Worm (Caenorhabditis elegans) whole organism, L1 larva: ENCODE data around the gene mrpl-2.

Source experiments
- C34B4.2 ChIP-seq: sonication (generic microtip); optimal IDR thresholded peaks from 2 replicates; lab custom pipeline; 2017; ENCODE audit warnings: mild to moderate bottlenecking, missing genetic modification characterization, missing compliant biosample characterization
- F16B12.6 ChIP-seq: fragments of 150-350 bp; optimal IDR thresholded peaks from 2 replicates; lab custom pipeline; 2014; ENCODE audit warnings: missing biosample characterization, missing genetic modification characterization
- aha-1 ChIP-seq: fragments of 150-350 bp; optimal IDR thresholded peaks from 2 replicates; lab custom pipeline; 2014; ENCODE audit warnings: missing biosample characterization, missing genetic modification characterization
- alr-1 ChIP-seq: fragments of 200-800 bp; sonication (Bioruptor generic); optimal IDR thresholded peaks from 2 replicates; lab custom pipeline; 2018; ENCODE audit warnings: borderline replicate concordance, mild to moderate bottlenecking, missing genetic modification characterization, missing compliant biosample characterization
- ceh-63 ChIP-seq: fragments of 200-800 bp; sonication (Bioruptor generic); optimal IDR thresholded peaks from 2 replicates; lab custom pipeline; 2018; ENCODE audit warnings: mild to moderate bottlenecking, missing genetic modification characterization, missing compliant biosample characterization
- ceh-82 ChIP-seq, 3 experiments: fragments of 150-350 bp in 1 of 3; sonication (generic microtip) in 2 of 3; optimal IDR thresholded peaks; 2 replicates each; lab custom pipeline; 2014 to 2017; ENCODE audit warnings: missing biosample characterization in 3 of 3, missing genetic modification characterization in 3 of 3
- ceh-88 ChIP-seq: fragments of 200-800 bp; sonication (Bioruptor generic); IDR thresholded peaks from 2 replicates; pipeline ENCODE4 v1.3.6; 2022; ENCODE audit warnings: missing genetic modification characterization, missing compliant biosample characterization
- ceh-90 ChIP-seq: sonication (generic microtip); optimal IDR thresholded peaks from 2 replicates; lab custom pipeline; 2016; ENCODE audit warnings: missing genetic modification characterization, missing compliant biosample characterization
- ces-1 ChIP-seq: fragments of 150-350 bp; optimal IDR thresholded peaks from 2 replicates; lab custom pipeline; 2014; ENCODE audit warnings: missing biosample characterization, missing genetic modification reagents, missing genetic modification characterization
- dpl-1 ChIP-seq, 3 experiments: fragments of 150-350 bp in 2 of 3; sonication (generic microtip) in 1 of 3; optimal IDR thresholded peaks; 2 replicates each; lab custom pipeline; 2014 to 2017; ENCODE audit warnings: missing biosample characterization in 3 of 3, missing genetic modification characterization in 3 of 3, missing genetic modification reagents in 3 of 3
- dsc-1 ChIP-seq: sonication (generic microtip); optimal IDR thresholded peaks from 2 replicates; lab custom pipeline; 2016; ENCODE audit warnings: mild to moderate bottlenecking, missing genetic modification characterization, missing compliant biosample characterization
- egl-13 ChIP-seq: sonication (generic microtip); optimal IDR thresholded peaks from 2 replicates; lab custom pipeline; 2016; ENCODE audit warnings: missing genotype, missing genetic modification reagents, missing genetic modification characterization, missing compliant biosample characterization
- egl-27 ChIP-seq, 2 experiments: fragments of 150-350 bp in 1 of 2; sonication (generic microtip); optimal IDR thresholded peaks; 3 replicates each; lab custom pipeline; 2017 to 2018; ENCODE audit warnings: missing biosample characterization in 2 of 2, missing genetic modification characterization in 2 of 2, missing genetic modification reagents in 2 of 2
- elt-2 ChIP-seq: sonication (generic microtip); optimal IDR thresholded peaks from 2 replicates; lab custom pipeline; 2016; ENCODE audit warnings: missing genetic modification characterization, mild to moderate bottlenecking, inconsistent platforms, missing compliant biosample characterization, missing genetic modification reagents
- fkh-8 ChIP-seq: sonication (generic microtip); optimal IDR thresholded peaks from 2 replicates; lab custom pipeline; 2016; ENCODE audit warnings: mild to moderate bottlenecking, missing genetic modification characterization, missing compliant biosample characterization
- fos-1 ChIP-seq: fragments of 150-350 bp; optimal IDR thresholded peaks from 2 replicates; lab custom pipeline; 2014; ENCODE audit warnings: missing biosample characterization, missing genetic modification characterization
- grh-1 ChIP-seq: fragments of 200-800 bp; sonication (Bioruptor generic); IDR thresholded peaks from 2 replicates; pipeline ENCODE4 v1.3.6; 2022; ENCODE audit warnings: missing genetic modification reagents, missing genetic modification characterization, missing compliant biosample characterization
- hlh-4 ChIP-seq: sonication (generic microtip); optimal IDR thresholded peaks from 2 replicates; lab custom pipeline; 2016; ENCODE audit warnings: mild to moderate bottlenecking, missing genetic modification characterization, missing compliant biosample characterization
- hpl-2 ChIP-seq: fragments of 150-350 bp; optimal IDR thresholded peaks from 2 replicates; lab custom pipeline; 2014; ENCODE audit warnings: missing biosample characterization, missing genetic modification reagents, missing genetic modification characterization
- irx-1 ChIP-seq: sonication (generic microtip); optimal IDR thresholded peaks from 2 replicates; lab custom pipeline; 2016; ENCODE audit warnings: missing genetic modification characterization, missing compliant biosample characterization
- jun-1 ChIP-seq: fragments of 150-350 bp; optimal IDR thresholded peaks from 2 replicates; lab custom pipeline; 2014; ENCODE audit warnings: missing biosample characterization, missing genetic modification reagents, missing genetic modification characterization
- lin-14 ChIP-seq: fragments of 200-800 bp; sonication (Bioruptor generic); optimal IDR thresholded peaks from 2 replicates; lab custom pipeline; 2018; ENCODE audit warnings: mild to moderate bottlenecking, missing genetic modification characterization, moderate library complexity, missing compliant biosample characterization
- lin-15B ChIP-seq: fragments of 150-350 bp; sonication (generic microtip); optimal IDR thresholded peaks from 3 replicates; lab custom pipeline; 2014; ENCODE audit warnings: missing biosample characterization, missing genetic modification characterization
- lin-39 ChIP-seq: fragments of 150-350 bp; optimal IDR thresholded peaks from 2 replicates; lab custom pipeline; 2014; ENCODE audit warnings: missing biosample characterization, missing genetic modification reagents, missing genetic modification characterization
- lsy-2 ChIP-seq, 2 experiments: fragments of 150-350 bp; optimal IDR thresholded peaks; 2 replicates each; lab custom pipeline; 2014; ENCODE audit warnings: missing biosample characterization in 2 of 2, missing genetic modification characterization in 2 of 2
- mab-9 ChIP-seq: fragments of 200-800 bp; sonication (Bioruptor generic); IDR thresholded peaks from 2 replicates; pipeline ENCODE4 v1.3.6; 2022; ENCODE audit warnings: missing genetic modification reagents, missing genetic modification characterization, missing compliant biosample characterization
- mdl-1 ChIP-seq, 2 experiments: fragments of 150-350 bp; optimal IDR thresholded peaks; 2 replicates each; lab custom pipeline; 2014 to 2017; ENCODE audit warnings: missing biosample characterization in 2 of 2, missing genetic modification characterization in 2 of 2, inconsistent platforms in 1 of 2
- mep-1 ChIP-seq: fragments of 150-350 bp; optimal IDR thresholded peaks from 2 replicates; lab custom pipeline; 2014; ENCODE audit warnings: missing biosample characterization, missing genetic modification characterization
- nhr-11 ChIP-seq: fragments of 150-350 bp; optimal IDR thresholded peaks from 2 replicates; lab custom pipeline; 2014; ENCODE audit warnings: missing biosample characterization, missing genetic modification characterization
- nhr-19 ChIP-seq: fragments of 200-800 bp; sonication (Bioruptor generic); conservative IDR thresholded peaks from 2 replicates; pipeline ENCODE4 v1.3.6; 2022; ENCODE audit warnings: missing genetic modification characterization, missing compliant biosample characterization
- nhr-237 ChIP-seq: fragments of 150-350 bp; optimal IDR thresholded peaks from 2 replicates; lab custom pipeline; 2014; ENCODE audit warnings: missing biosample characterization, missing genetic modification characterization
- nhr-28 ChIP-seq: fragments of 150-350 bp; optimal IDR thresholded peaks from 2 replicates; lab custom pipeline; 2014; ENCODE audit warnings: missing biosample characterization, missing genetic modification characterization
- nhr-47 ChIP-seq: sonication (generic microtip); optimal IDR thresholded peaks from 2 replicates; lab custom pipeline; 2016; ENCODE audit warnings: mild to moderate bottlenecking, missing genetic modification characterization, moderate library complexity, missing compliant biosample characterization
- nhr-76 ChIP-seq: sonication (generic microtip); optimal IDR thresholded peaks from 2 replicates; lab custom pipeline; 2017; ENCODE audit warnings: missing biosample characterization, missing genetic modification characterization
- nhr-77 ChIP-seq: fragments of 150-350 bp; optimal IDR thresholded peaks from 2 replicates; lab custom pipeline; 2014; ENCODE audit warnings: missing biosample characterization, missing genetic modification characterization
- nhr-84 ChIP-seq: sonication (generic microtip); optimal IDR thresholded peaks from 2 replicates; lab custom pipeline; 2017; ENCODE audit warnings: missing biosample characterization, missing genetic modification characterization
- nhr-85 ChIP-seq: sonication (generic microtip); peaks from one replicate; lab custom pipeline; 2016; ENCODE audit warnings: missing genetic modification characterization, inconsistent platforms, missing compliant biosample characterization
- nhr-90 ChIP-seq: sonication (generic microtip); optimal IDR thresholded peaks from 2 replicates; lab custom pipeline; 2016; ENCODE audit warnings: mild to moderate bottlenecking, missing genetic modification characterization, missing compliant biosample characterization; ENCODE audit not compliant: poor library complexity
- pqm-1 ChIP-seq: sonication (generic microtip); optimal IDR thresholded peaks from 3 replicates; lab custom pipeline; 2017; ENCODE audit warnings: missing biosample characterization, missing genetic modification characterization
- rnt-1 ChIP-seq: sonication (generic microtip); optimal IDR thresholded peaks from 2 replicates; lab custom pipeline; 2016; ENCODE audit warnings: mild to moderate bottlenecking, missing genetic modification characterization, moderate library complexity, missing compliant biosample characterization
- snpc-4 ChIP-seq: fragments of 150-350 bp; optimal IDR thresholded peaks from 2 replicates; lab custom pipeline; 2014; ENCODE audit warnings: missing biosample characterization, missing genetic modification characterization
- snu-23 ChIP-seq: sonication (generic microtip); optimal IDR thresholded peaks from 2 replicates; lab custom pipeline; 2016; ENCODE audit warnings: missing genetic modification characterization, missing compliant biosample characterization
- sox-4 ChIP-seq: sonication (generic microtip); optimal IDR thresholded peaks from 2 replicates; lab custom pipeline; 2016; ENCODE audit warnings: missing genetic modification characterization, missing compliant biosample characterization
- sptf-1 ChIP-seq: fragments of 150-350 bp; optimal IDR thresholded peaks from 2 replicates; lab custom pipeline; 2014; ENCODE audit warnings: missing biosample characterization, missing genetic modification characterization
- sup-37 ChIP-seq: fragments of 200-800 bp; sonication (Bioruptor generic); optimal IDR thresholded peaks from 2 replicates; lab custom pipeline; 2018; ENCODE audit warnings: mild to moderate bottlenecking, missing genetic modification characterization, missing compliant biosample characterization
- swsn-7 ChIP-seq: sonication (generic microtip); optimal IDR thresholded peaks from 2 replicates; lab custom pipeline; 2016; ENCODE audit warnings: missing genetic modification characterization, missing compliant biosample characterization
- tbx-2 ChIP-seq: sonication (generic microtip); optimal IDR thresholded peaks from 2 replicates; lab custom pipeline; 2016; ENCODE audit warnings: missing genetic modification characterization, missing compliant biosample characterization
- unc-30 ChIP-seq: sonication (generic microtip); optimal IDR thresholded peaks from 2 replicates; lab custom pipeline; 2017; ENCODE audit warnings: missing biosample characterization, missing genetic modification characterization
- unc-62 ChIP-seq: fragments of 150-350 bp; optimal IDR thresholded peaks from 2 replicates; lab custom pipeline; 2014; ENCODE audit warnings: missing biosample characterization, missing genetic modification reagents, missing genetic modification characterization
- unc-86 ChIP-seq: sonication (generic microtip); optimal IDR thresholded peaks from 2 replicates; lab custom pipeline; 2016; ENCODE audit warnings: missing genetic modification characterization, missing compliant biosample characterization
- xbp-1 ChIP-seq: sonication (generic microtip); optimal IDR thresholded peaks from 2 replicates; lab custom pipeline; 2016; ENCODE audit warnings: missing genetic modification characterization, missing compliant biosample characterization
- zag-1 ChIP-seq: fragments of 150-350 bp; optimal IDR thresholded peaks from 2 replicates; lab custom pipeline; 2014; ENCODE audit warnings: missing biosample characterization, missing genetic modification characterization
- ztf-4 ChIP-seq: fragments of 150-350 bp; optimal IDR thresholded peaks from 2 replicates; lab custom pipeline; 2014; ENCODE audit warnings: missing biosample characterization, missing genetic modification characterization

Gene mrpl-2

DNA sequence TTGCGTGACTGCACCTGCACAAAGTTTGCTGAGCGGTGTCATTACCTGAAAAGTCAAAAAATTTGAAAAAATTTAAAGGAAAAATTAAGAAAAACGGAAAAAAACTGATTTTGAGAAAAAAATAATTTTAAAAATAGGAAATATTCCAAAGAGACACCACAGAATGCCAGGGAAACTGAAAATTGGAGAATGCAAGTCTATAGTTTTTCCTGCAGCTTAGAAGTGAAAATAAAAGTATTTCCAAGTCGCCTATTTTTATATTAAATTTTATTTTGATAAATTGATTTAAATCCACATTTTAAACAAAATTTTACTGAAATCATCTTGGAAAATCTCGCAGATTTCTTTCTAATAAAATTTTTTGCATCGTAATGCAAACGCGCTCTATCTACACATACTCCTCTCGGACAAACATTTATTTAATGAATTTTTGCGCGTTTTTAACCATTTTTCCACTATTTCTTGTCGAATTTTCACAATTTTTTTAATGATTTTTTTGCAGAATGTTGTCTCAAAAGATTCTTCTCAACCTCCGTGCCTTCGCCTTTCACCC is 23.6 kb downstream of the mrpl-2 start, which contains the start of the genes F56B3.11 and ech-5 (continued):
- no peak for TF ChIP-seq unc-30 (tag; lab: Kevin White, UChicago)
- peak; percentile 44 for TF ChIP-seq nhr-77 (tag; lab: Kevin White, UChicago)
- TF ChIP-seq lin-14 (GFP tag; lab: Kevin White, UChicago), result peak; percentile 93
- TF ChIP-seq swsn-7 (tag; lab: Kevin White, UChicago), result peak; percentile 85
- peak; percentile 5 to 58 (median 20) for TF ChIP-seq ceh-82 (tag; optimal IDR thresholded peaks at IDR 0.05; lab: Kevin White, UChicago)
- peak; percentile 96 for TF ChIP-seq nhr-90
- TF ChIP-seq unc-62 (GFP tag; lab: Kevin White, UChicago), result no peak
- TF ChIP-seq egl-27 (tag; optimal IDR thresholded peaks at IDR 0.05; lab: Kevin White, UChicago), result no peak
- TF ChIP-seq mep-1 (tag; lab: Kevin White, UChicago), result peak; percentile 83
- TF ChIP-seq nhr-47 (tag; lab: Kevin White, UChicago), result peak; percentile 94
- TF ChIP-seq xbp-1 (tag; lab: Kevin White, UChicago), result peak; percentile 88
- peak; percentile 80 for TF ChIP-seq ceh-90 (tag; lab: Kevin White, UChicago)
- TF ChIP-seq lin-39, result peak; percentile 41
- TF ChIP-seq rnt-1 (tag; lab: Kevin White, UChicago), result no peak
- TF ChIP-seq nhr-85, result peak; percentile 95
- TF ChIP-seq unc-86 (tag; lab: Kevin White, UChicago), result peak; percentile 79
- peak; percentile 87 for TF ChIP-seq egl-13 (tag; lab: Kevin White, UChicago)
- peak; percentile 76 for TF ChIP-seq lin-15B (tag; lab: Kevin White, UChicago)
- no peak for TF ChIP-seq hpl-2 (GFP tag; lab: Kevin White, UChicago)
- TF ChIP-seq pqm-1 (tag; lab: Kevin White, UChicago), result no peak
- peak; percentile 50 for TF ChIP-seq nhr-237
- peak; percentile 91 for TF ChIP-seq tbx-2 (tag; lab: Kevin White, UChicago)
- TF ChIP-seq ces-1 (GFP tag; lab: Kevin White, UChicago), result no peak
- TF ChIP-seq irx-1, result peak; percentile 84
- TF ChIP-seq snu-23 (GFP tag; lab: Kevin White, UChicago), result peak; percentile 92
- TF ChIP-seq zag-1, result peak; percentile 52
- no peak for TF ChIP-seq aha-1 (tag; lab: Kevin White, UChicago)
- peak; percentile 71 for TF ChIP-seq mab-9 (GFP tag; lab: Robert Waterston, UW)
- TF ChIP-seq snpc-4 (tag; lab: Kevin White, UChicago), result peak; percentile 45
- TF ChIP-seq nhr-19 (GFP tag; lab: Robert Waterston, UW), result peak; percentile 71
- TF ChIP-seq nhr-28, result no peak
- TF ChIP-seq fkh-8 (tag; lab: Kevin White, UChicago), result peak; percentile 95
- TF ChIP-seq ceh-88 (GFP tag; lab: Robert Waterston, UW), result peak; percentile 93
- peak; percentile 88 for TF ChIP-seq dsc-1
- peak; percentile 82 to 84 for TF ChIP-seq lsy-2 (tag; optimal IDR thresholded peaks at IDR 0.05; lab: Kevin White, UChicago)
- no peak for TF ChIP-seq nhr-11 (tag; lab: Kevin White, UChicago)
- no peak for TF ChIP-seq nhr-84 (tag; lab: Kevin White, UChicago)
- no peak for TF ChIP-seq nhr-76 (tag; lab: Kevin White, UChicago)
- TF ChIP-seq sptf-1 (tag; lab: Kevin White, UChicago), result no peak
- TF ChIP-seq ztf-4 (tag; lab: Kevin White, UChicago), result no peak
- TF ChIP-seq sup-37 (GFP tag; lab: Kevin White, UChicago), result no peak
- peak; percentile 73 for TF ChIP-seq hlh-4 (tag; lab: Kevin White, UChicago)
- TF ChIP-seq sox-4 (tag; lab: Kevin White, UChicago), result peak; percentile 82
- TF ChIP-seq elt-2 (tag; lab: Kevin White, UChicago), result peak; percentile 68
- TF ChIP-seq C34B4.2, result no peak
- no peak for TF ChIP-seq mdl-1 (tag; optimal IDR thresholded peaks at IDR 0.05; lab: Kevin White, UChicago)
- TF ChIP-seq jun-1 (tag; lab: Kevin White, UChicago), result no peak
- TF ChIP-seq ceh-63, result no peak
- TF ChIP-seq grh-1 (GFP tag; lab: Robert Waterston, UW), result peak; percentile 42; the same call in 1 of the 2 replicates
- peak; percentile 32 for TF ChIP-seq fos-1 (tag; lab: Kevin White, UChicago)
- peak; percentile 58 to 77 (median 68) for TF ChIP-seq dpl-1 (GFP tag; optimal IDR thresholded peaks at IDR 0.05; lab: Kevin White, UChicago)
- TF ChIP-seq alr-1 (tag; lab: Kevin White, UChicago), result no peak
- TF ChIP-seq F16B12.6 (tag; lab: Kevin White, UChicago), result peak; percentile 19
